Worm (Caenorhabditis elegans) whole organism, late embryonic: Measurements from ENCODE around the gene F15G9.2.
A peak's percentile ranks its signal among the peaks of the same experiment; 100 is the strongest.

Source experiments
- C08G9.2 ChIP-seq: sonication (generic microtip); optimal IDR thresholded peaks from 2 replicates; lab custom pipeline; 2016; ENCODE audit warnings: mild to moderate bottlenecking, missing genetic modification characterization, moderate library complexity, missing compliant biosample characterization
- K02D7.2 ChIP-seq: sonication (generic microtip); optimal IDR thresholded peaks from 2 replicates; lab custom pipeline; 2017; ENCODE audit warnings: mild to moderate bottlenecking, missing genetic modification characterization, missing compliant biosample characterization
- K09A11.1 ChIP-seq: sonication (generic microtip); optimal IDR thresholded peaks from 2 replicates; lab custom pipeline; 2017; ENCODE audit warnings: antibody characterized with exemption, mild to moderate bottlenecking, missing genetic modification characterization, missing compliant biosample characterization; ENCODE audit not compliant: insufficient read depth
- Y22D7AL.16 ChIP-seq: sonication (generic microtip); optimal IDR thresholded peaks from 2 replicates; lab custom pipeline; 2016; ENCODE audit warnings: missing genetic modification characterization, missing compliant biosample characterization
- ceh-14 ChIP-seq: sonication (generic microtip); optimal IDR thresholded peaks from 2 replicates; lab custom pipeline; 2016; ENCODE audit warnings: missing genotype, missing genetic modification characterization, missing compliant biosample characterization
- ceh-18 ChIP-seq: sonication (generic microtip); optimal IDR thresholded peaks from 2 replicates; lab custom pipeline; 2016; ENCODE audit warnings: missing genetic modification characterization, missing compliant biosample characterization
- ceh-19 ChIP-seq: fragments of 200-800 bp; sonication (Bioruptor generic); optimal IDR thresholded peaks from 2 replicates; lab custom pipeline; 2018; ENCODE audit warnings: mild to moderate bottlenecking, missing genetic modification characterization, missing compliant biosample characterization
- ceh-2 ChIP-seq: sonication (generic microtip); optimal IDR thresholded peaks from 2 replicates; lab custom pipeline; 2016; ENCODE audit warnings: missing genotype, missing genetic modification characterization, missing compliant biosample characterization
- ceh-24 ChIP-seq: sonication (generic microtip); optimal IDR thresholded peaks from 2 replicates; lab custom pipeline; 2016; ENCODE audit warnings: mild to moderate bottlenecking, missing genetic modification characterization, missing compliant biosample characterization
- ceh-30 ChIP-seq: fragments of 150-350 bp; optimal IDR thresholded peaks from 2 replicates; lab custom pipeline; 2014; ENCODE audit warnings: missing biosample characterization, missing genetic modification characterization
- ceh-45 ChIP-seq: fragments of 200-800 bp; sonication (Bioruptor generic); IDR thresholded peaks from 2 replicates; pipeline ENCODE4 v1.3.6; 2022; ENCODE audit warnings: missing genetic modification reagents, missing genetic modification characterization, missing compliant biosample characterization
- ceh-9 ChIP-seq: sonication (generic microtip); optimal IDR thresholded peaks from 2 replicates; lab custom pipeline; 2016; ENCODE audit warnings: mild to moderate bottlenecking, missing genetic modification characterization, inconsistent platforms, missing compliant biosample characterization
- dve-1 ChIP-seq: sonication (generic microtip); optimal IDR thresholded peaks from 2 replicates; lab custom pipeline; 2017; ENCODE audit warnings: antibody characterized with exemption, mild to moderate bottlenecking, missing genetic modification characterization, missing compliant biosample characterization
- elt-2 ChIP-seq: sonication (generic microtip); optimal IDR thresholded peaks from 2 replicates; lab custom pipeline; 2016; ENCODE audit warnings: missing genetic modification reagents, missing genetic modification characterization, missing compliant biosample characterization
- elt-4 ChIP-seq: sonication (generic microtip); optimal IDR thresholded peaks from 2 replicates; lab custom pipeline; 2016; ENCODE audit warnings: missing genetic modification characterization, missing compliant biosample characterization
- eyg-1 ChIP-seq: sonication (generic microtip); optimal IDR thresholded peaks from 2 replicates; lab custom pipeline; 2016; ENCODE audit warnings: missing genotype, missing genetic modification characterization, missing compliant biosample characterization
- fkh-10 ChIP-seq: fragments of 150-350 bp; optimal IDR thresholded peaks from 2 replicates; lab custom pipeline; 2014; ENCODE audit warnings: missing biosample characterization, missing genetic modification reagents, missing genetic modification characterization
- fkh-6 ChIP-seq: sonication (generic microtip); optimal IDR thresholded peaks from 2 replicates; lab custom pipeline; 2016; ENCODE audit warnings: missing genetic modification characterization, missing compliant biosample characterization
- hlh-13 ChIP-seq: fragments of 200-800 bp; sonication (Bioruptor generic); optimal IDR thresholded peaks from 2 replicates; lab custom pipeline; 2018; ENCODE audit warnings: mild to moderate bottlenecking, missing genetic modification characterization, missing compliant biosample characterization
- hlh-8 ChIP-seq: sonication (generic microtip); optimal IDR thresholded peaks from 2 replicates; lab custom pipeline; 2016; ENCODE audit warnings: missing genotype, missing genetic modification characterization, missing compliant biosample characterization
- lim-6 ChIP-seq: sonication (generic microtip); optimal IDR thresholded peaks from 2 replicates; lab custom pipeline; 2016; ENCODE audit warnings: missing genetic modification characterization, missing compliant biosample characterization
- mec-3 ChIP-seq: sonication (generic microtip); optimal IDR thresholded peaks from 2 replicates; lab custom pipeline; 2016; ENCODE audit warnings: borderline replicate concordance, missing genetic modification characterization, missing compliant biosample characterization
- nfya-1 ChIP-seq: sonication (generic microtip); optimal IDR thresholded peaks from 2 replicates; lab custom pipeline; 2017; ENCODE audit warnings: missing genetic modification characterization, mild to moderate bottlenecking, missing compliant biosample characterization, antibody characterized with exemption, moderate library complexity
- nhr-11 ChIP-seq: fragments of 150-350 bp; optimal IDR thresholded peaks from 2 replicates; lab custom pipeline; 2014; ENCODE audit warnings: missing biosample characterization, missing genetic modification characterization
- nhr-232 ChIP-seq: sonication (generic microtip); optimal IDR thresholded peaks from 2 replicates; lab custom pipeline; 2016; ENCODE audit warnings: missing genetic modification characterization, missing compliant biosample characterization
- pag-3 ChIP-seq: sonication (generic microtip); optimal IDR thresholded peaks from 2 replicates; lab custom pipeline; 2016; ENCODE audit warnings: missing compliant biosample characterization, missing genetic modification characterization, borderline replicate concordance
- pat-9 ChIP-seq: fragments of 200-800 bp; sonication (Bioruptor generic); optimal IDR thresholded peaks from 2 replicates; lab custom pipeline; 2018; ENCODE audit warnings: mild to moderate bottlenecking, missing genetic modification characterization, moderate library complexity, missing compliant biosample characterization
- pha-2 ChIP-seq: sonication (generic microtip); optimal IDR thresholded peaks from 2 replicates; lab custom pipeline; 2017; ENCODE audit warnings: mild to moderate bottlenecking, missing genetic modification characterization, missing compliant biosample characterization
- pha-4 ChIP-seq: fragments of 150-350 bp; optimal IDR thresholded peaks from 2 replicates; lab custom pipeline; 2018; ENCODE audit warnings: missing biosample characterization, missing genetic modification reagents, missing genetic modification characterization
- pqm-1 ChIP-seq: sonication (generic microtip); optimal IDR thresholded peaks from 2 replicates; lab custom pipeline; 2016; ENCODE audit warnings: missing genetic modification characterization, missing compliant biosample characterization
- ref-2 ChIP-seq: sonication (generic microtip); optimal IDR thresholded peaks from 2 replicates; lab custom pipeline; 2016; ENCODE audit warnings: missing genetic modification characterization, missing compliant biosample characterization
- rnt-1 ChIP-seq: sonication (generic microtip); optimal IDR thresholded peaks from 2 replicates; lab custom pipeline; 2016; ENCODE audit warnings: missing genetic modification characterization, missing compliant biosample characterization
- sdc-2 ChIP-seq: sonication (generic microtip); optimal IDR thresholded peaks from 2 replicates; lab custom pipeline; 2016; ENCODE audit warnings: missing genotype, missing genetic modification characterization, missing compliant biosample characterization
- sox-2 ChIP-seq: fragments of 200-800 bp; sonication (Bioruptor generic); IDR thresholded peaks from 2 replicates; pipeline ENCODE4 v1.3.6; 2022; ENCODE audit warnings: missing genetic modification reagents, missing genetic modification characterization, missing compliant biosample characterization
- sox-4 ChIP-seq: sonication (generic microtip); optimal IDR thresholded peaks from 2 replicates; lab custom pipeline; 2017; ENCODE audit warnings: mild to moderate bottlenecking, missing genetic modification characterization, inconsistent platforms, missing compliant biosample characterization
- tbx-2 ChIP-seq: sonication (generic microtip); optimal IDR thresholded peaks from 2 replicates; lab custom pipeline; 2016; ENCODE audit warnings: missing genetic modification characterization, missing compliant biosample characterization
- tbx-7 ChIP-seq: sonication (generic microtip); optimal IDR thresholded peaks from 2 replicates; lab custom pipeline; 2016; ENCODE audit warnings: missing genotype, missing genetic modification characterization, missing compliant biosample characterization
- unc-55 ChIP-seq: sonication (generic microtip); optimal IDR thresholded peaks from 2 replicates; lab custom pipeline; 2017; ENCODE audit warnings: missing biosample characterization, missing genetic modification reagents, missing genetic modification characterization
- ztf-16 ChIP-seq: sonication (generic microtip); optimal IDR thresholded peaks from 2 replicates; lab custom pipeline; 2017; ENCODE audit warnings: missing genetic modification characterization, missing compliant biosample characterization

The F15G9.2 gene

DNA sequence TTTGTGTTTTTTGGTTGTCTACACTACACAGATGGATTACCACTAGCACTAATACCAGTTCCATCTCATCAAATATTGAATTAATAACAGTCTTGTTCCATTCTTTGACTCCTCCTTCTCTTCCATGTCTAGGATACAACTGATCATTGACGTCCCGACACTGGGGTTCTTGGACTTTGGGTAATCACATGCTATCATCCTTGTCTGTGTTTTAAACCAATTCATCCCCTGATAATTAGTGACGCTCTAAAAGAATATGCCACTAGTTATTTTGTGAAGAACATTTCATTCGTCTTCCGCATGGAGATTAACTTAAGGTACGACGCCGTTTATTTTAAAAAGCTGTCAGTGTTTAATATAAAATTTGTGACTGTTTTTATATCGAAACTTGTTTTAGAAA lies 23.1 kb downstream of the F15G9.2 start, which contains the start of gene npr-18:
TSS of gene npr-18 (plus strand) at position 301 of the 400 bp plus-strand sequence.
- no peak for TF ChIP-seq pag-3 (tag; lab: Kevin White, UChicago)
- TF ChIP-seq unc-55 (GFP tag; lab: Kevin White, UChicago) = no peak
- no peak for TF ChIP-seq Y22D7AL.16 (tag; lab: Kevin White, UChicago)
- TF ChIP-seq nhr-232 (tag; lab: Kevin White, UChicago) = no peak
- TF ChIP-seq ceh-18 = no peak
- TF ChIP-seq sox-2 (GFP tag; lab: Robert Waterston, UW) = no peak
- no peak for TF ChIP-seq tbx-7 (tag; lab: Kevin White, UChicago)
- TF ChIP-seq nhr-11 (tag; lab: Kevin White, UChicago) = no peak
- TF ChIP-seq ceh-9 (tag; lab: Kevin White, UChicago) = no peak
- no peak for TF ChIP-seq eyg-1 (tag; lab: Kevin White, UChicago)
- no peak for TF ChIP-seq ztf-16 (tag; lab: Kevin White, UChicago)
- TF ChIP-seq ceh-24 (tag; lab: Kevin White, UChicago) = no peak
- TF ChIP-seq fkh-10 (GFP tag; lab: Kevin White, UChicago) = no peak
- TF ChIP-seq pat-9 (tag; lab: Kevin White, UChicago) = no peak
- TF ChIP-seq rnt-1 = no peak

- TF ChIP-seq K09A11.1 (tag; lab: Kevin White, UChicago) (no peak), elt-2 (tag; lab: Kevin White, UChicago) (peak; percentile 44)
These were observed 26.2 kb downstream of the F15G9.2 start for ce11 chrX:9687264-9687663.

ce11 chrX:9680119-9680682 lies 33.3 kb downstream of the F15G9.2 start, which contains the start of gene ifp-1:
ifp-1 (minus strand) TSS chrX:9680169.
- TF ChIP-seq ref-2 (tag; lab: Kevin White, UChicago) (no peak), sox-4 (tag; lab: Kevin White, UChicago) (no peak), dve-1 (tag; lab: Kevin White, UChicago) (no peak), elt-2 (tag; lab: Kevin White, UChicago) (peak; percentile 1), mec-3 (tag; lab: Kevin White, UChicago) (no peak), ceh-45 (GFP tag; lab: Robert Waterston, UW) (no peak), tbx-2 (tag; lab: Kevin White, UChicago) (no peak), pha-2 (tag; lab: Kevin White, UChicago) (no peak)

- TF ChIP-seq pat-9 (tag; lab: Kevin White, UChicago) (no peak), pqm-1 (tag; lab: Kevin White, UChicago) (peak; percentile 10)
- TF ChIP-seq, all 69 proteins: peak for 1
These were observed 34.1 kb downstream of the F15G9.2 start for ce11 chrX:9679427-9679826.

- no peak for TF ChIP-seq mec-3 (tag; lab: Kevin White, UChicago)
- no peak for TF ChIP-seq nfya-1 (tag; lab: Kevin White, UChicago)
- no peak for TF ChIP-seq ztf-16 (tag; lab: Kevin White, UChicago)
- no peak for TF ChIP-seq tbx-2 (tag; lab: Kevin White, UChicago)
- no peak for TF ChIP-seq pqm-1 (tag; lab: Kevin White, UChicago)
- no peak for TF ChIP-seq pha-4 (tag; lab: Kevin White, UChicago)
- TF ChIP-seq K02D7.2 (tag; lab: Kevin White, UChicago) = no peak
- TF ChIP-seq sox-4 (tag; lab: Kevin White, UChicago) = no peak
- no peak for TF ChIP-seq Y22D7AL.16 (tag; lab: Kevin White, UChicago)
- TF ChIP-seq hlh-13 (GFP tag; lab: Kevin White, UChicago) = no peak
- no peak for TF ChIP-seq fkh-6
- TF ChIP-seq ceh-19 (GFP tag; lab: Kevin White, UChicago) = no peak
- TF ChIP-seq sdc-2 = no peak
- TF ChIP-seq ceh-14 = no peak
- no peak for TF ChIP-seq ceh-2 (tag; lab: Kevin White, UChicago)
- TF ChIP-seq elt-4 = no peak
- no peak for TF ChIP-seq ceh-30 (tag; lab: Kevin White, UChicago)
- no peak for TF ChIP-seq C08G9.2 (tag; lab: Kevin White, UChicago)
- no peak for TF ChIP-seq hlh-8 (tag; lab: Kevin White, UChicago)
- no peak for TF ChIP-seq lim-6 (tag; lab: Kevin White, UChicago)
These were observed 35.6 kb downstream of the F15G9.2 start for ce11 chrX:9677927-9678326.
